Fruit fly (Drosophila melanogaster) whole organism, embryonic: ENCODE data around the gene ClC-a.

Experiments used
- Atf6 ChIP-seq: fragments of 200-800 bp; sonication (Bioruptor generic); IDR thresholded peaks from 2 replicates; pipeline ENCODE4 v1.3.6; 2022; ENCODE audit warnings: missing biosample characterization, missing genetic modification characterization
- Awh ChIP-seq: fragments of 200-800 bp; sonication (Bioruptor generic); IDR thresholded peaks from 2 replicates; pipeline ENCODE4, ENCODE4 v1.3.6; 2022; ENCODE audit warnings: missing biosample characterization, missing genetic modification characterization
- B-H1 ChIP-seq: fragments of 200-800 bp; sonication (Bioruptor generic); IDR thresholded peaks from 3 replicates; pipeline ENCODE4 v1.3.6; 2022; ENCODE audit warnings: missing biosample characterization, missing genetic modification characterization
- Blimp-1 ChIP-seq: fragments of 200-800 bp; sonication (Bioruptor generic); optimal IDR thresholded peaks from 3 replicates; lab custom pipeline; 2018; ENCODE audit warnings: missing biosample characterization, missing genetic modification characterization, mild to moderate bottlenecking, moderate library complexity, missing genetic modification reagents
- CG10147 ChIP-seq: fragments of 200-800 bp; sonication (Bioruptor generic); optimal IDR thresholded peaks from 2 replicates; lab custom pipeline; 2019; ENCODE audit warnings: missing biosample characterization, mild to moderate bottlenecking, missing genetic modification characterization, moderate library complexity
- CG11696 ChIP-seq: fragments of 200-800 bp; sonication (Bioruptor generic); IDR thresholded peaks from 2 replicates; pipeline ENCODE4 v1.3.6; 2022; ENCODE audit warnings: missing biosample characterization, missing genetic modification characterization
- CG14441 ChIP-seq: fragments of 200-800 bp; sonication (Bioruptor generic); IDR thresholded peaks from 2 replicates; pipeline ENCODE4 v1.3.6; 2022; ENCODE audit warnings: missing biosample characterization, missing genetic modification characterization
- CG14710 ChIP-seq: fragments of 200-800 bp; sonication (Bioruptor generic); optimal IDR thresholded peaks from 3 replicates; lab custom pipeline; 2019; ENCODE audit warnings: missing biosample characterization, mild to moderate bottlenecking, missing genetic modification characterization, moderate library complexity
- CG15011 ChIP-seq: fragments of 200-800 bp; sonication (Bioruptor generic); optimal IDR thresholded peaks from 3 replicates; lab custom pipeline; 2018; ENCODE audit warnings: missing biosample characterization, mild to moderate bottlenecking, missing genetic modification characterization
- CG15696 ChIP-seq: fragments of 200-800 bp; sonication (Bioruptor generic); optimal IDR thresholded peaks from 2 replicates; lab custom pipeline; 2019; ENCODE audit warnings: missing biosample characterization, mild to moderate bottlenecking, missing genetic modification characterization, moderate library complexity
- CG1647 ChIP-seq: fragments of 200-800 bp; sonication (Bioruptor generic); optimal IDR thresholded peaks from 3 replicates; lab custom pipeline; 2016; ENCODE audit warnings: missing biosample characterization, missing genetic modification characterization
- CG17568 ChIP-seq: fragments of 200-800 bp; sonication (Bioruptor generic); optimal IDR thresholded peaks from 2 replicates; lab custom pipeline; 2018; ENCODE audit warnings: missing biosample characterization, mild to moderate bottlenecking, missing genetic modification characterization, moderate library complexity
- CG1832 ChIP-seq: fragments of 200-800 bp; sonication (Bioruptor generic); optimal IDR thresholded peaks from 2 replicates; lab custom pipeline; 2017; ENCODE audit warnings: missing biosample characterization, mild to moderate bottlenecking, missing genetic modification characterization, inconsistent platforms
- CG18599 ChIP-seq: fragments of 200-800 bp; sonication (Bioruptor generic); optimal IDR thresholded peaks from 3 replicates; lab custom pipeline; 2017; ENCODE audit warnings: missing biosample characterization, missing genetic modification characterization, mild to moderate bottlenecking, moderate library complexity, missing genetic modification reagents
- CG2712 ChIP-seq: fragments of 200-800 bp; optimal IDR thresholded peaks from 3 replicates; lab custom pipeline; 2019; ENCODE audit warnings: missing biosample characterization, mild to moderate bottlenecking, missing genetic modification characterization, moderate library complexity
- CG3281 ChIP-seq: fragments of 200-800 bp; sonication (Bioruptor generic); optimal IDR thresholded peaks from 3 replicates; lab custom pipeline; 2017; ENCODE audit warnings: missing biosample characterization, mild to moderate bottlenecking, missing genetic modification characterization
- CG34224 ChIP-seq: fragments of 200-800 bp; sonication (Bioruptor generic); IDR thresholded peaks from 3 replicates; pipeline ENCODE4 v1.3.6; 2022; ENCODE audit warnings: missing biosample characterization, missing genetic modification characterization; ENCODE audit not compliant: partially characterized antibody
- CG4424 ChIP-seq: fragments of 200-800 bp; sonication (Bioruptor generic); optimal IDR thresholded peaks from 3 replicates; lab custom pipeline; 2016; ENCODE audit warnings: missing biosample characterization, missing genetic modification characterization
- CG7745 ChIP-seq: fragments of 200-800 bp; sonication (Bioruptor generic); optimal IDR thresholded peaks from 2 replicates; lab custom pipeline; 2018; ENCODE audit warnings: missing biosample characterization, mild to moderate bottlenecking, missing genetic modification characterization, moderate library complexity
- CG8924 ChIP-seq: fragments of 200-800 bp; optimal IDR thresholded peaks from 3 replicates; lab custom pipeline; 2019; ENCODE audit warnings: missing biosample characterization, mild to moderate bottlenecking, missing genetic modification characterization, moderate library complexity
- D ChIP-seq, 2 experiments: fragments of 200-800 bp in 1 of 2; fragments of >200 bp in 1 of 2; sonication (Bioruptor generic) in 1 of 2; optimal IDR thresholded peaks; 2 replicates in 1 of 2; 3 replicates in 1 of 2; lab custom pipeline; 2017; ENCODE audit warnings: mild to moderate bottlenecking in 1 of 2, missing biosample characterization in 1 of 2, missing genetic modification characterization in 1 of 2, missing genetic modification reagents in 1 of 2
- E2f1 ChIP-seq: fragments of 200-800 bp; sonication (Bioruptor generic); IDR thresholded peaks from 2 replicates; pipeline ENCODE4 v1.3.6; 2022; ENCODE audit warnings: missing biosample characterization, missing genetic modification characterization
- HHEX ChIP-seq: fragments of 200-800 bp; sonication (Bioruptor generic); optimal IDR thresholded peaks from 3 replicates; lab custom pipeline; 2017; ENCODE audit warnings: missing biosample characterization, mild to moderate bottlenecking, missing genetic modification characterization, missing genetic modification reagents
- Hmr ChIP-seq: fragments of 200-800 bp; sonication (Bioruptor generic); optimal IDR thresholded peaks from 3 replicates; lab custom pipeline; 2017; ENCODE audit warnings: mild to moderate bottlenecking, missing biosample characterization, missing genetic modification reagents, missing genetic modification characterization
- Hr51 ChIP-seq, 2 experiments: fragments of 200-800 bp; sonication (Bioruptor generic); optimal IDR thresholded peaks; 2 replicates in 1 of 2; 3 replicates in 1 of 2; lab custom pipeline; 2016 to 2018; ENCODE audit warnings: missing biosample characterization in 2 of 2, missing genetic modification characterization in 2 of 2, mild to moderate bottlenecking in 1 of 2, moderate library complexity in 1 of 2
- MESR4 ChIP-seq: fragments of 200-800 bp; sonication (Bioruptor generic); optimal IDR thresholded peaks from 2 replicates; lab custom pipeline; 2018; ENCODE audit warnings: missing biosample characterization, mild to moderate bottlenecking, missing genetic modification characterization, moderate library complexity
- Mad ChIP-seq: fragments of 200-800 bp; sonication (Bioruptor generic); optimal IDR thresholded peaks from 2 replicates; lab custom pipeline; 2016; ENCODE audit warnings: missing biosample characterization, missing genetic modification characterization
- Meics ChIP-seq: fragments of 200-800 bp; sonication (Bioruptor generic); optimal IDR thresholded peaks from 2 replicates; lab custom pipeline; 2017; ENCODE audit warnings: missing biosample characterization, mild to moderate bottlenecking, missing genetic modification characterization
- NfI ChIP-seq: fragments of 200-800 bp; sonication (Bioruptor generic); optimal IDR thresholded peaks from 3 replicates; lab custom pipeline; 2018; ENCODE audit warnings: missing biosample characterization, mild to moderate bottlenecking, missing genetic modification characterization, moderate library complexity
- Oaz ChIP-seq: fragments of 200-800 bp; sonication (Bioruptor generic); IDR thresholded peaks from 2 replicates; pipeline ENCODE4 v1.3.6; 2022; ENCODE audit warnings: missing biosample characterization, missing genetic modification characterization
- Oli ChIP-seq: fragments of 200-800 bp; sonication (Bioruptor generic); optimal IDR thresholded peaks from 2 replicates; lab custom pipeline; 2018; ENCODE audit warnings: missing biosample characterization, mild to moderate bottlenecking, missing genetic modification characterization, moderate library complexity
- Opbp ChIP-seq: fragments of 200-800 bp; sonication (Bioruptor generic); IDR thresholded peaks from 3 replicates; pipeline ENCODE4 v1.3.6; 2022; ENCODE audit warnings: missing biosample characterization, missing genetic modification characterization; ENCODE audit not compliant: partially characterized antibody
- PHDP ChIP-seq: fragments of 200-800 bp; sonication (Bioruptor generic); optimal IDR thresholded peaks from 3 replicates; lab custom pipeline; 2018; ENCODE audit warnings: missing biosample characterization, mild to moderate bottlenecking, missing genetic modification characterization, moderate library complexity
- Poxn ChIP-seq: fragments of 200-800 bp; sonication (Bioruptor generic); IDR thresholded peaks from 2 replicates; pipeline ENCODE4 v1.3.6; 2022; ENCODE audit warnings: missing biosample characterization, missing genetic modification characterization
- Spps ChIP-seq: fragments of 200-800 bp; sonication (Bioruptor generic); optimal IDR thresholded peaks from 2 replicates; lab custom pipeline; 2018; ENCODE audit warnings: missing biosample characterization, mild to moderate bottlenecking, missing genetic modification characterization
- Trl ChIP-seq, 3 experiments: fragments of >200 bp in 2 of 3; fragments of 200-800 bp in 1 of 3; sonication (Bioruptor generic) in 1 of 3; optimal IDR thresholded peaks; 2 replicates in 1 of 3; 3 replicates in 2 of 3; lab custom pipeline; 2016 to 2017; ENCODE audit warnings: missing biosample characterization in 1 of 3, missing genetic modification characterization in 1 of 3
- croc ChIP-seq: fragments of 200-800 bp; sonication (Bioruptor generic); conservative IDR thresholded peaks from 3 replicates; pipeline ENCODE4 v1.3.6; 2022; ENCODE audit warnings: missing biosample characterization, missing genetic modification characterization
- dan ChIP-seq: fragments of 200-800 bp; sonication (Bioruptor generic); IDR thresholded peaks from 2 replicates; pipeline ENCODE4 v1.3.6; 2022; ENCODE audit warnings: missing biosample characterization, missing genetic modification characterization
- dpn ChIP-seq, 2 experiments: fragments of 200-800 bp; sonication (Bioruptor generic); optimal IDR thresholded peaks; 3 replicates each; lab custom pipeline; 2016; ENCODE audit warnings: missing biosample characterization in 2 of 2, missing genetic modification characterization in 2 of 2
- insv ChIP-seq, 2 experiments: fragments of 200-800 bp; sonication (Bioruptor generic); optimal IDR thresholded peaks; 3 replicates each; lab custom pipeline; 2016 to 2018; ENCODE audit warnings: missing biosample characterization in 2 of 2, missing genetic modification characterization in 2 of 2
- luna ChIP-seq: fragments of 200-800 bp; sonication (Bioruptor generic); optimal IDR thresholded peaks from 2 replicates; lab custom pipeline; 2016; ENCODE audit warnings: missing biosample characterization, missing genetic modification characterization
- oc ChIP-seq: fragments of 200-800 bp; sonication (Bioruptor generic); optimal IDR thresholded peaks from 2 replicates; lab custom pipeline; 2018; ENCODE audit warnings: missing biosample characterization, mild to moderate bottlenecking, missing genetic modification characterization, moderate library complexity
- pum ChIP-seq: fragments of 200-800 bp; sonication (Bioruptor generic); optimal IDR thresholded peaks from 2 replicates; lab custom pipeline; 2016; ENCODE audit warnings: missing biosample characterization, missing genetic modification characterization
- tap ChIP-seq: fragments of 200-800 bp; optimal IDR thresholded peaks from 3 replicates; lab custom pipeline; 2019; ENCODE audit warnings: missing biosample characterization, mild to moderate bottlenecking, missing genetic modification characterization, moderate library complexity
- twi ChIP-seq: fragments of 200-800 bp; optimal IDR thresholded peaks from 2 replicates; lab custom pipeline; 2019; ENCODE audit warnings: missing biosample characterization, mild to moderate bottlenecking, missing genetic modification characterization, moderate library complexity
- zen ChIP-seq: fragments of 200-800 bp; sonication (Bioruptor generic); optimal IDR thresholded peaks from 3 replicates; lab custom pipeline; 2018; ENCODE audit warnings: missing biosample characterization, mild to moderate bottlenecking, missing genetic modification characterization, moderate library complexity
- zfh1 ChIP-seq: fragments of 200-800 bp; sonication (Bioruptor generic); IDR thresholded peaks from 3 replicates; pipeline ENCODE4 v1.3.6; 2022; ENCODE audit warnings: missing biosample characterization, missing genetic modification characterization

The ClC-a gene

DNA sequence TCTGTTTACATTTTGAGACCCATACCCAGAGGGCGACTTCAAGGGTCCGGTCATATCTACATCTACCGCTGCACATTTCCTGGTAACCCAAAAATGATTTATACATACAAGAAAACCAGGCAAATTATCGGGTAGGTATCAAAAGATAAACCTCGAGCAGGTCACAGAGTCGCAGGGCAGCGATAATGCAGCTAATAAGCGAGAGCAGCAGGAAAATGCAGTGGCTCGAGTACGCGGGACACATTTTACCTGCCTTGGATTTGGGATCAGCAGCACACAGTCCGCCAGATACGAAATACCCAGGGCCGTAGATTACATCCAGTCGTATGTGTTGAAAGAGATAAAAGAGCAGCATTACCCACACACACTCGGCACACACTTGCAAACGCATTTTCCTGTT is 37.8 kb downstream of the ClC-a start (continued):
- no peak for TF ChIP-seq CG1832 (GFP tag; lab: Kevin White, UChicago)
- no peak for TF ChIP-seq Hr51 (GFP tag; optimal IDR thresholded peaks at IDR 0.05; lab: Kevin White, UChicago)
- TF ChIP-seq zen = peak; percentile 53
- TF ChIP-seq twi (tag; lab: Kevin White, UChicago) = peak; percentile 58
- no peak for TF ChIP-seq Trl (optimal IDR thresholded peaks at IDR 0.05; lab: Kevin White, UChicago)
- no peak for TF ChIP-seq Trl (GFP tag; optimal IDR thresholded peaks at IDR 0.05; lab: Kevin White, UChicago)
- TF ChIP-seq luna (GFP tag; lab: Kevin White, UChicago) = no peak
- TF ChIP-seq CG4424 (GFP tag; lab: Kevin White, UChicago) = no peak
- peak; percentile 5 for TF ChIP-seq oc (tag; lab: Kevin White, UChicago)
- no peak for TF ChIP-seq Oli (tag; lab: Kevin White, UChicago)
- no peak for TF ChIP-seq MESR4
- TF ChIP-seq CG11696 (GFP tag; lab: Robert Waterston, UW) = no peak
- TF ChIP-seq Poxn (GFP tag; lab: Robert Waterston, UW) = no peak
- TF ChIP-seq Atf6 (GFP tag; lab: Robert Waterston, UW) = no peak
- no peak for TF ChIP-seq Blimp-1 (GFP tag; lab: Kevin White, UChicago)
- TF ChIP-seq D (optimal IDR thresholded peaks at IDR 0.05; lab: Kevin White, UChicago) = peak; percentile 45
- no peak for TF ChIP-seq D (GFP tag; optimal IDR thresholded peaks at IDR 0.05; lab: Kevin White, UChicago)
- no peak for TF ChIP-seq CG3281 (GFP tag; lab: Kevin White, UChicago)
- no peak for TF ChIP-seq dpn (GFP tag; optimal IDR thresholded peaks at IDR 0.05; lab: Kevin White, UChicago)
- TF ChIP-seq, all 482 proteins: peak for 16

DNA sequence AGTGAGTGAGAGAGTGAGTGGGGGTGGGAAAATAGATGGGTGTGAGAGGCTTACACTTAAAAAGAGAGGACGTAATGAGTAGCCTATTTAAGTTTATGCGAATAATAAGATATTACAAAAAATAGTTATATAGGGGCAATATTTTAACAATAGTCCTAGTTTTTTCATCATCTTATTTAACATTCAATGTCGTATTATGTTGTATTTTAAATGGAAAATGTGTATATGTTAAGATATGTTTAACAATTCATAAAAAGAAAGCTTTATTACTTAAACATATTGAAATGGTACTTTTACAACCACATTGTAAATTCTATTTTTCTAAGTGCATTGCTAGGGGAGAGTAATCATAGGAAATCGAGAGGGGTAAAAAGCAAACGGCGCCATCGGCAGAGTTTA is 39.0 kb downstream of the ClC-a start:
- TF ChIP-seq Spps = peak; percentile 45
- TF ChIP-seq tap = peak; percentile 59
- peak; percentile 66 for TF ChIP-seq CG15011 (GFP tag; lab: Kevin White, UChicago)
- peak; percentile 87 for TF ChIP-seq CG18599 (GFP tag; lab: Kevin White, UChicago)
- peak; percentile 6 to 58 for TF ChIP-seq dpn (GFP tag; optimal IDR thresholded peaks at IDR 0.05; lab: Kevin White, UChicago)
- no peak for TF ChIP-seq zfh1 (GFP tag; lab: Robert Waterston, UW)
- TF ChIP-seq CG2712 (tag; lab: Kevin White, UChicago) = peak; percentile 86
- peak; percentile 72 for TF ChIP-seq CG3281 (GFP tag; lab: Kevin White, UChicago)
- TF ChIP-seq Mad (GFP tag; lab: Kevin White, UChicago) = no peak
- TF ChIP-seq HHEX (GFP tag; lab: Kevin White, UChicago) = peak; percentile 55
- TF ChIP-seq oc (tag; lab: Kevin White, UChicago) = no peak
- TF ChIP-seq CG8924 (tag; lab: Kevin White, UChicago) = peak; percentile 88
- TF ChIP-seq CG1647 (GFP tag; lab: Kevin White, UChicago) = no peak
- TF ChIP-seq Hmr = peak; percentile 84
- TF ChIP-seq CG14441 (GFP tag; lab: Robert Waterston, UW) = 0 out of 2 replicates have a peak, but pooled peaks have one; percentile 15
- TF ChIP-seq dan (GFP tag; lab: Robert Waterston, UW) = no peak; the same call in 1 of the 2 replicates
- TF ChIP-seq Opbp (GFP tag; lab: Robert Waterston, UW) = no peak
- TF ChIP-seq E2f1 (GFP tag; lab: Robert Waterston, UW) = peak; percentile 49
- peak; percentile 42 for TF ChIP-seq CG17568
- no peak for TF ChIP-seq CG34224 (GFP tag; lab: Robert Waterston, UW)
- TF ChIP-seq NfI (GFP tag; lab: Kevin White, UChicago) = peak; percentile 41
- peak; percentile 27 for TF ChIP-seq pum
- peak; percentile 83 for TF ChIP-seq CG14710
- 0 out of 2 replicates have a peak, but pooled peaks have one; percentile 23 for TF ChIP-seq Oaz (GFP tag; lab: Robert Waterston, UW)
- peak in 1 of 2 experiments; percentile 26 for TF ChIP-seq insv (GFP tag; optimal IDR thresholded peaks at IDR 0.05; lab: Kevin White, UChicago)
- TF ChIP-seq PHDP = peak; percentile 80
- peak; percentile 43; the same call in 2 of the 3 replicates for TF ChIP-seq croc (GFP tag; lab: Robert Waterston, UW)
- 0 out of 3 replicates have a peak, but pooled peaks have one; percentile 29 for TF ChIP-seq B-H1 (GFP tag; lab: Robert Waterston, UW)
- TF ChIP-seq CG15696 (tag; lab: Kevin White, UChicago) = peak; percentile 85
- TF ChIP-seq Awh (GFP tag; lab: Robert Waterston, UW) = 0 out of 2 replicates have a peak, but pooled peaks have one; percentile 34
- TF ChIP-seq Meics (GFP tag; lab: Kevin White, UChicago) = peak; percentile 81
- TF ChIP-seq CG7745 (tag; lab: Kevin White, UChicago) = no peak
- peak; percentile 79 for TF ChIP-seq CG10147 (GFP tag; lab: Kevin White, UChicago)
